Fruit fly (Drosophila melanogaster) whole organism, wandering third instar larva: ENCODE results near the gene CG15170.

ENCODE experiments used
- CG32264 ChIP-seq: fragments of 200-800 bp; sonication (Bioruptor generic); optimal IDR thresholded peaks from 2 replicates; lab custom pipeline; 2016; ENCODE audit warnings: missing biosample characterization, missing genetic modification characterization
- CG9705 ChIP-seq: fragments of 200-800 bp; sonication (Bioruptor generic); optimal IDR thresholded peaks from 2 replicates; lab custom pipeline; 2018; ENCODE audit warnings: missing biosample characterization, mild to moderate bottlenecking, missing genetic modification characterization
- CrebA ChIP-seq: fragments of 200-800 bp; sonication (Bioruptor generic); optimal IDR thresholded peaks from 2 replicates; lab custom pipeline; 2016; ENCODE audit warnings: missing biosample characterization, mild to moderate bottlenecking, missing genetic modification characterization, borderline replicate concordance
- Dfd ChIP-seq: fragments of >200 bp; optimal IDR thresholded peaks from 2 replicates; lab custom pipeline; 2017; ENCODE audit warnings: missing biosample characterization, missing genetic modification characterization
- HLH106 ChIP-seq: fragments of 200-800 bp; optimal IDR thresholded peaks from 3 replicates; lab custom pipeline; 2019; ENCODE audit warnings: missing biosample characterization, mild to moderate bottlenecking, missing genetic modification characterization, moderate library complexity
- Hnf4 ChIP-seq: fragments of 200-800 bp; sonication (Bioruptor generic); optimal IDR thresholded peaks from 2 replicates; lab custom pipeline; 2016; ENCODE audit warnings: missing biosample characterization, mild to moderate bottlenecking, missing genetic modification characterization
- Hr78 ChIP-seq: fragments of >200 bp; optimal IDR thresholded peaks from 2 replicates; lab custom pipeline; 2017; ENCODE audit warnings: missing biosample characterization, missing genetic modification characterization
- Hr83 ChIP-seq: fragments of 200-300 bp; sonication (Bioruptor generic); optimal IDR thresholded peaks from 2 replicates; lab custom pipeline; 2016; ENCODE audit warnings: missing biosample characterization, mild to moderate bottlenecking, missing genetic modification characterization, moderate library complexity; ENCODE audit not compliant: poor library complexity, severe bottlenecking
- Jra ChIP-seq: sonication (Bioruptor generic); optimal IDR thresholded peaks from 2 replicates; lab custom pipeline; 2016; ENCODE audit warnings: missing biosample characterization, missing genetic modification characterization
- Mio ChIP-seq: sonication (Bioruptor generic); optimal IDR thresholded peaks from 2 replicates; lab custom pipeline; 2016; ENCODE audit warnings: missing biosample characterization, missing genetic modification characterization
- Myc ChIP-seq: fragments of >200 bp; optimal IDR thresholded peaks from 2 replicates; lab custom pipeline; 2017
- OdsH ChIP-seq: fragments of 200-800 bp; sonication (Bioruptor generic); optimal IDR thresholded peaks from 2 replicates; lab custom pipeline; 2016; ENCODE audit warnings: missing biosample characterization, mild to moderate bottlenecking, missing genetic modification characterization
- Rel ChIP-seq, 2 experiments: fragments of 200-800 bp; sonication (Bioruptor generic) in 1 of 2; optimal IDR thresholded peaks; 2 replicates in 1 of 2; 3 replicates in 1 of 2; lab custom pipeline; 2016 to 2019; ENCODE audit warnings: mild to moderate bottlenecking in 2 of 2, missing biosample characterization in 2 of 2, missing genetic modification characterization in 2 of 2, moderate library complexity in 1 of 2
- Sp1 ChIP-seq: fragments of 200-800 bp; sonication (Bioruptor generic); optimal IDR thresholded peaks from 3 replicates; lab custom pipeline; 2019; ENCODE audit warnings: missing biosample characterization, mild to moderate bottlenecking, missing genetic modification characterization, moderate library complexity
- Vsx2 ChIP-seq: fragments of 200-300, 225-300 bp; sonication (Bioruptor generic); optimal IDR thresholded peaks from 2 replicates; lab custom pipeline; 2018; ENCODE audit warnings: missing biosample characterization, missing genetic modification characterization; ENCODE audit not compliant: partially characterized antibody
- br ChIP-seq: fragments of 200-800 bp; sonication (Bioruptor generic); optimal IDR thresholded peaks from 2 replicates; lab custom pipeline; 2016; ENCODE audit warnings: missing biosample characterization, missing genetic modification characterization
- brk ChIP-seq: fragments of 200-800 bp; sonication (Bioruptor generic); optimal IDR thresholded peaks from 2 replicates; lab custom pipeline; 2016; ENCODE audit warnings: missing biosample characterization, mild to moderate bottlenecking, missing genetic modification characterization
- dl ChIP-seq, 2 experiments: fragments of 175-275, 200-275 bp in 1 of 2; fragments of 200-275 bp in 1 of 2; sonication (Bioruptor generic); optimal IDR thresholded peaks; lab custom pipeline; 2018; ENCODE audit warnings: mild to moderate bottlenecking in 2 of 2, missing biosample characterization in 2 of 2, missing genetic modification characterization in 2 of 2, moderate library complexity in 2 of 2; ENCODE audit not compliant: partially characterized antibody in 2 of 2, insufficient read depth in 1 of 2
- dmrt93B ChIP-seq: fragments of 200-800 bp; sonication (Bioruptor generic); optimal IDR thresholded peaks from 2 replicates; lab custom pipeline; 2018; ENCODE audit warnings: missing biosample characterization, mild to moderate bottlenecking, missing genetic modification characterization
- dsf ChIP-seq: sonication (Bioruptor generic); optimal IDR thresholded peaks from 2 replicates; lab custom pipeline; 2016; ENCODE audit warnings: missing biosample characterization, missing genetic modification characterization, borderline replicate concordance
- ey ChIP-seq: fragments of 200-800 bp; sonication (Bioruptor generic); optimal IDR thresholded peaks from 2 replicates; lab custom pipeline; 2016; ENCODE audit warnings: missing biosample characterization, missing genetic modification characterization
- foxo ChIP-seq, 2 experiments: fragments of 200-800 bp; sonication (Bioruptor generic); optimal IDR thresholded peaks; 2 replicates in 1 of 2; 3 replicates in 1 of 2; lab custom pipeline; 2016 to 2017; ENCODE audit warnings: missing biosample characterization in 2 of 2, missing genetic modification characterization in 2 of 2
- fru ChIP-seq: fragments of 200-800 bp; sonication (Bioruptor generic); optimal IDR thresholded peaks from 3 replicates; lab custom pipeline; 2016; ENCODE audit warnings: missing biosample characterization, mild to moderate bottlenecking, missing genetic modification characterization
- h ChIP-seq: fragments of 200-800 bp; sonication (Bioruptor generic); optimal IDR thresholded peaks from 3 replicates; lab custom pipeline; 2016; ENCODE audit warnings: missing biosample characterization, mild to moderate bottlenecking, missing genetic modification characterization
- lola ChIP-seq: fragments of >200 bp; optimal IDR thresholded peaks from 2 replicates; lab custom pipeline; 2017; ENCODE audit warnings: missing biosample characterization, missing genetic modification characterization
- psq ChIP-seq: fragments of 200-800 bp; sonication (Bioruptor generic); optimal IDR thresholded peaks from 3 replicates; lab custom pipeline; 2017; ENCODE audit warnings: missing biosample characterization, mild to moderate bottlenecking, missing genetic modification characterization, moderate library complexity
- rgr ChIP-seq: fragments of 200-800 bp; sonication (Bioruptor generic); optimal IDR thresholded peaks from 3 replicates; lab custom pipeline; 2016; ENCODE audit warnings: missing biosample characterization, mild to moderate bottlenecking, missing genetic modification characterization
- sv ChIP-seq: fragments of 200-800 bp; sonication (Bioruptor generic); optimal IDR thresholded peaks from 3 replicates; lab custom pipeline; 2016; ENCODE audit warnings: missing biosample characterization, missing genetic modification characterization
- woc ChIP-seq: sonication (Bioruptor generic); optimal IDR thresholded peaks from 2 replicates; lab custom pipeline; 2016; ENCODE audit warnings: missing biosample characterization, mild to moderate bottlenecking, missing genetic modification characterization

The CG15170 gene

dm6 chr2L:18953512-18954254, 36.4 kb downstream of the CG15170 start:
- peak; percentile 1 for TF ChIP-seq rgr (GFP tag; lab: Kevin White, UChicago)
- TF ChIP-seq Mio = no peak
- peak; percentile 46 for TF ChIP-seq HLH106 (tag; lab: Kevin White, UChicago)
- peak; percentile 31 for TF ChIP-seq OdsH (GFP tag; lab: Kevin White, UChicago)
- TF ChIP-seq Sp1 = peak; percentile 21
- TF ChIP-seq fru (GFP tag; lab: Kevin White, UChicago) = peak; percentile 10
- TF ChIP-seq psq (GFP tag; lab: Kevin White, UChicago) = peak; percentile 27
- TF ChIP-seq ey = no peak
- peak in 1 of 2 experiments; percentile 38 for TF ChIP-seq foxo (GFP tag; optimal IDR thresholded peaks at IDR 0.05; lab: Kevin White, UChicago)

- peak; percentile 10 for TF ChIP-seq Hr83 (GFP tag; lab: Kevin White, UChicago)
- TF ChIP-seq Rel (GFP tag; optimal IDR thresholded peaks at IDR 0.05; lab: Kevin White, UChicago) = no peak
- peak; percentile 25 for TF ChIP-seq Rel (tag; optimal IDR thresholded peaks at IDR 0.05; lab: Kevin White, UChicago)
- no peak for TF ChIP-seq br (GFP tag; lab: Kevin White, UChicago)
- TF ChIP-seq brk (GFP tag; lab: Kevin White, UChicago) = peak; percentile 74
- TF ChIP-seq ey = no peak
- no peak for TF ChIP-seq lola (GFP tag; lab: Kevin White, UChicago)
- no peak for TF ChIP-seq Sp1
- no peak for TF ChIP-seq dl (GFP tag; optimal IDR thresholded peaks at IDR 0.05; lab: Kevin White, UChicago; ENCODE audit: insufficient read depth in 1 of 2, partially characterized antibody in 2 of 2)
- peak; percentile 33 for TF ChIP-seq Jra (GFP tag; lab: Kevin White, UChicago)
- peak; percentile 48 for TF ChIP-seq Hnf4 (GFP tag; lab: Kevin White, UChicago)
- no peak for TF ChIP-seq CG32264 (GFP tag; lab: Kevin White, UChicago)
- TF ChIP-seq rgr (GFP tag; lab: Kevin White, UChicago) = peak; percentile 23
- peak; percentile 4 for TF ChIP-seq dsf
- no peak for TF ChIP-seq CrebA
Observed at dm6 chr2L:18951674-18952073, 38.4 kb downstream of the CG15170 start, which contains the start of gene Nedd8. Gene Nedd8 (minus strand): TSS chr2L:18951837.

dm6 chr2L:18948724-18949108, 41.3 kb downstream of the CG15170 start, which contains the start of gene CG10428:
Gene CG10428 (plus strand): TSS chr2L:18948884.
- TF ChIP-seq fru (GFP tag; lab: Kevin White, UChicago) (no peak), CrebA (no peak), Jra (GFP tag; lab: Kevin White, UChicago) (no peak), Dfd (GFP tag; lab: Kevin White, UChicago) (no peak), Myc (lab: Kevin White, UChicago) (peak; percentile 14)

dm6 chr2L:18948065-18948723, 41.8 kb downstream of the CG15170 start:
- TF ChIP-seq br (GFP tag; lab: Kevin White, UChicago) = peak; percentile 84
- no peak for TF ChIP-seq Vsx2 (GFP tag; lab: Kevin White, UChicago)
- TF ChIP-seq rgr (GFP tag; lab: Kevin White, UChicago) = peak; percentile 68
- peak; percentile 80 for TF ChIP-seq ey
- peak; percentile 11 for TF ChIP-seq CG32264 (GFP tag; lab: Kevin White, UChicago)
- peak; percentile 83 for TF ChIP-seq Sp1
- TF ChIP-seq dmrt93B = peak; percentile 56
- peak; percentile 46 for TF ChIP-seq CG9705 (GFP tag; lab: Kevin White, UChicago)
- TF ChIP-seq h = peak; percentile 85
- TF ChIP-seq woc (GFP tag; lab: Kevin White, UChicago) = peak; percentile 95
- peak; percentile 6 for TF ChIP-seq dsf
- no peak for TF ChIP-seq CrebA
- TF ChIP-seq dl (GFP tag; optimal IDR thresholded peaks at IDR 0.05; lab: Kevin White, UChicago; ENCODE audit: insufficient read depth in 1 of 2, partially characterized antibody in 2 of 2) = no peak
- TF ChIP-seq Jra (GFP tag; lab: Kevin White, UChicago) = peak; percentile 27
- TF ChIP-seq foxo (GFP tag; optimal IDR thresholded peaks at IDR 0.05; lab: Kevin White, UChicago) = peak in 1 of 2 experiments; percentile 81
- TF ChIP-seq psq (GFP tag; lab: Kevin White, UChicago) = peak; percentile 84
- no peak for TF ChIP-seq Hr78 (GFP tag; lab: Kevin White, UChicago)
- TF ChIP-seq OdsH (GFP tag; lab: Kevin White, UChicago) = peak; percentile 83
- TF ChIP-seq fru (GFP tag; lab: Kevin White, UChicago) = peak; percentile 68
- TF ChIP-seq sv (GFP tag; lab: Kevin White, UChicago) = no peak
- no peak for TF ChIP-seq Dfd (GFP tag; lab: Kevin White, UChicago)
- peak; percentile 70 for TF ChIP-seq Hnf4 (GFP tag; lab: Kevin White, UChicago)
- peak; percentile 83 for TF ChIP-seq HLH106 (tag; lab: Kevin White, UChicago)
